Worm (Caenorhabditis elegans) whole organism, young adult: ENCODE results near the gene dhc-4.

Experiments used
- Y53G8AR.9 ChIP-seq: fragments of 200-800 bp; sonication (Bioruptor generic); conservative IDR thresholded peaks from 2 replicates; pipeline ENCODE4 v1.3.6; 2022; ENCODE audit warnings: missing genetic modification reagents, missing genetic modification characterization, missing compliant biosample characterization
- Y95B8A.8 ChIP-seq: fragments of 200-800 bp; sonication (Bioruptor generic); IDR thresholded peaks from 2 replicates; pipeline ENCODE4 v1.3.6; 2022; ENCODE audit warnings: missing genetic modification reagents, missing genetic modification characterization, missing compliant biosample characterization
- lir-1 ChIP-seq: fragments of 200-800 bp; sonication (Bioruptor generic); conservative IDR thresholded peaks from 2 replicates; pipeline ENCODE4 v1.3.6; 2022; ENCODE audit warnings: missing genetic modification reagents, missing genetic modification characterization, missing compliant biosample characterization
- lsl-1 ChIP-seq: fragments of 200-800 bp; sonication (Bioruptor generic); optimal IDR thresholded peaks from 2 replicates; lab custom pipeline; 2018; ENCODE audit warnings: mild to moderate bottlenecking, missing genetic modification characterization, moderate library complexity, missing compliant biosample characterization
- nfya-1 ChIP-seq: sonication (generic microtip); optimal IDR thresholded peaks from 2 replicates; lab custom pipeline; 2017; ENCODE audit warnings: antibody characterized with exemption, missing compliant biosample characterization, missing genetic modification characterization, borderline replicate concordance; ENCODE audit not compliant: insufficient read depth
- nfyb-1 ChIP-seq: fragments of 200-800 bp; sonication (Bioruptor generic); IDR thresholded peaks from 2 replicates; pipeline ENCODE4 v1.3.6; 2022; ENCODE audit warnings: missing genetic modification reagents, missing genetic modification characterization, missing compliant biosample characterization
- nhr-80 ChIP-seq: sonication (generic microtip); optimal IDR thresholded peaks from 2 replicates; lab custom pipeline; 2016; ENCODE audit warnings: missing genetic modification characterization, missing compliant biosample characterization
- snpc-1.1 ChIP-seq: sonication (generic microtip); optimal IDR thresholded peaks from 2 replicates; lab custom pipeline; 2017; ENCODE audit warnings: missing genetic modification characterization, mild to moderate bottlenecking, missing compliant biosample characterization, antibody characterized with exemption, moderate library complexity, missing genotype, missing genetic modification reagents; ENCODE audit not compliant: insufficient read depth
- tlf-1 ChIP-seq: fragments of 200-800 bp; sonication (Bioruptor generic); optimal IDR thresholded peaks from 2 replicates; lab custom pipeline; 2018; ENCODE audit warnings: mild to moderate bottlenecking, missing genetic modification characterization, missing compliant biosample characterization
- unc-62 ChIP-seq: fragments of 150-350 bp; optimal IDR thresholded peaks from 2 replicates; lab custom pipeline; 2014; ENCODE audit warnings: missing biosample characterization, missing genetic modification reagents, missing genetic modification characterization

DNA sequence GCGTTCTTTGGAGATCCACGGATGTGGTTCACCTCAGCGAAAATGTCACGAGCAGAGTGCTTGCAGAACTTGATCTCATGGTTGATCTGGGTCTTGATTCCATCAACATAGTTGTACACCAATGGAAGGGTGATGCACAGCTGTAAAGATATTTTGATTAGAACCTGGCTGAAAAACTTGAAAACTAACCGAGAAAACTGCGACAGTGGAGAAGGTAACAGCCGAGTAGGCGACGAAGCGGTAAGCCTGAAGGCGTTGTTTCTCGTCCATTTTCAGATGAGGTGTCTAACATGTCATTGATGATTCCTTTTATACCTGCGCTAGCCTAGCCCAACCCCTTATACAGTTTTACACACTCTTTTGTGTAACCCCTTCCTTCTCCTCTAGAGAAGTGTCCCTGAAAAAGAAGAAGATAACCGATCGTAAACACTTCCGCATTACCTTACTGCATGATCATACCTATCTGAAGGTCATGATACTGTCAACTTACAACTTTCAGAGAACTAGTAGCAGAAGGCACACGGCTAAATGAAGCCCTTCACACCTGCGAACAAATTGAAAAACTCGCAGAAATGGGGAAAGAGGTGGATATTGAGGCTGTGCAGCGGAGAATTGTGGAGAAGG is 17.9 kb downstream of the dhc-4 start, which contains the start of gene col-94:
- no peak for TF ChIP-seq lir-1 (GFP tag; lab: Robert Waterston, UW)
- no peak for TF ChIP-seq Y53G8AR.9
- TF ChIP-seq Y95B8A.8 (GFP tag; lab: Robert Waterston, UW): no peak
- no peak for TF ChIP-seq nfya-1 (tag; lab: Kevin White, UChicago)
- no peak for TF ChIP-seq unc-62 (GFP tag; lab: Kevin White, UChicago)
- no peak for TF ChIP-seq nfyb-1 (GFP tag; lab: Robert Waterston, UW)
- no peak for TF ChIP-seq tlf-1 (GFP tag; lab: Kevin White, UChicago)
- TF ChIP-seq snpc-1.1 (tag; lab: Kevin White, UChicago): no peak
- TF ChIP-seq nhr-80 (tag; lab: Kevin White, UChicago): no peak
- no peak for TF ChIP-seq lsl-1 (GFP tag; lab: Kevin White, UChicago)
